Worm (Caenorhabditis elegans) whole organism, L3 larva: ENCODE results near the gene enu-3.5.

Experiments used
- R02D3.7 ChIP-seq: fragments of 150-350 bp; optimal IDR thresholded peaks from 2 replicates; lab custom pipeline; 2014; ENCODE audit warnings: missing biosample characterization, missing genetic modification characterization
- aly-2 ChIP-seq: fragments of 150-350 bp; optimal IDR thresholded peaks from 2 replicates; lab custom pipeline; 2014; ENCODE audit warnings: missing biosample characterization, missing genetic modification characterization
- ama-1 ChIP-seq: fragments of 150-350 bp; optimal IDR thresholded peaks from 2 replicates; lab custom pipeline; 2018
- ceh-16 ChIP-seq: sonication (generic microtip); optimal IDR thresholded peaks from 2 replicates; lab custom pipeline; 2017; ENCODE audit warnings: missing biosample characterization, missing genetic modification characterization
- ceh-28 ChIP-seq: fragments of 150-350 bp; optimal IDR thresholded peaks from 2 replicates; lab custom pipeline; 2014; ENCODE audit warnings: missing biosample characterization, missing genetic modification reagents, missing genetic modification characterization
- ceh-9 ChIP-seq: sonication (generic microtip); optimal IDR thresholded peaks from 2 replicates; lab custom pipeline; 2018; ENCODE audit warnings: missing biosample characterization, missing genetic modification characterization
- egl-27 ChIP-seq: sonication (generic microtip); optimal IDR thresholded peaks from 4 replicates; lab custom pipeline; 2017; ENCODE audit warnings: missing biosample characterization, missing genetic modification reagents, missing genetic modification characterization
- egl-5 ChIP-seq: fragments of 150-350 bp; optimal IDR thresholded peaks from 2 replicates; lab custom pipeline; 2017; ENCODE audit warnings: missing biosample characterization, missing genetic modification reagents, missing genetic modification characterization, inconsistent platforms
- elt-1 ChIP-seq: fragments of 150-350 bp; optimal IDR thresholded peaks from 2 replicates; lab custom pipeline; 2014; ENCODE audit warnings: missing biosample characterization, missing genetic modification characterization
- elt-2 ChIP-seq: sonication (generic microtip); optimal IDR thresholded peaks from 2 replicates; lab custom pipeline; 2016; ENCODE audit warnings: missing genetic modification reagents, mild to moderate bottlenecking, missing genetic modification characterization, missing compliant biosample characterization
- fkh-10 ChIP-seq: sonication (generic microtip); optimal IDR thresholded peaks from 2 replicates; lab custom pipeline; 2017; ENCODE audit warnings: missing biosample characterization, missing genetic modification reagents, missing genetic modification characterization
- fkh-2 ChIP-seq: fragments of 150-350 bp; optimal IDR thresholded peaks from 2 replicates; lab custom pipeline; 2014; ENCODE audit warnings: missing biosample characterization, missing genetic modification reagents, missing genetic modification characterization
- fos-1 ChIP-seq: fragments of 150-350 bp; optimal IDR thresholded peaks from 2 replicates; lab custom pipeline; 2014; ENCODE audit warnings: missing biosample characterization, missing genetic modification characterization
- hmg-11 ChIP-seq: sonication (generic microtip); optimal IDR thresholded peaks from 2 replicates; lab custom pipeline; 2016; ENCODE audit warnings: missing genetic modification characterization, missing compliant biosample characterization
- jun-1 ChIP-seq: fragments of 150-350 bp; optimal IDR thresholded peaks from 2 replicates; lab custom pipeline; 2014; ENCODE audit warnings: missing biosample characterization, missing genetic modification reagents, missing genetic modification characterization
- lin-15B ChIP-seq: fragments of 150-350 bp; optimal IDR thresholded peaks from 2 replicates; lab custom pipeline; 2014; ENCODE audit warnings: missing biosample characterization, missing genetic modification characterization
- mdl-1 ChIP-seq: fragments of 150-350 bp; optimal IDR thresholded peaks from 2 replicates; lab custom pipeline; 2014; ENCODE audit warnings: missing biosample characterization, missing genetic modification characterization
- nfya-1 ChIP-seq: sonication (generic microtip); optimal IDR thresholded peaks from 2 replicates; lab custom pipeline; 2017; ENCODE audit warnings: missing genetic modification characterization, mild to moderate bottlenecking, missing compliant biosample characterization, antibody characterized with exemption, moderate library complexity; ENCODE audit not compliant: insufficient read depth
- nhr-11 ChIP-seq: fragments of 150-350 bp; optimal IDR thresholded peaks from 2 replicates; lab custom pipeline; 2014; ENCODE audit warnings: missing biosample characterization, missing genetic modification characterization
- nhr-12 ChIP-seq: fragments of 150-350 bp; optimal IDR thresholded peaks from 2 replicates; lab custom pipeline; 2014; ENCODE audit warnings: missing biosample characterization, missing genetic modification characterization
- nhr-23 ChIP-seq: fragments of 150-350 bp; optimal IDR thresholded peaks from 2 replicates; lab custom pipeline; 2014; ENCODE audit warnings: missing biosample characterization, missing genetic modification reagents, missing genetic modification characterization
- nhr-237 ChIP-seq: fragments of 150-350 bp; optimal IDR thresholded peaks from 2 replicates; lab custom pipeline; 2014; ENCODE audit warnings: missing biosample characterization, missing genetic modification characterization
- nhr-25 ChIP-seq: sonication (generic microtip); optimal IDR thresholded peaks from 2 replicates; lab custom pipeline; 2017; ENCODE audit warnings: missing biosample characterization, missing genetic modification characterization
- nhr-28 ChIP-seq: fragments of 150-350 bp; optimal IDR thresholded peaks from 2 replicates; lab custom pipeline; 2014; ENCODE audit warnings: missing biosample characterization, missing genetic modification characterization
- nhr-67 ChIP-seq: fragments of 150-350 bp; optimal IDR thresholded peaks from 2 replicates; lab custom pipeline; 2014; ENCODE audit warnings: missing biosample characterization, missing genetic modification characterization
- nhr-76 ChIP-seq: fragments of 150-350 bp; sonication (generic microtip); optimal IDR thresholded peaks from 5 replicates; lab custom pipeline; 2014; ENCODE audit warnings: missing biosample characterization, missing genetic modification characterization
- nhr-77 ChIP-seq: fragments of 150-350 bp; optimal IDR thresholded peaks from 2 replicates; lab custom pipeline; 2014; ENCODE audit warnings: missing biosample characterization, missing genetic modification characterization
- pha-4 ChIP-seq: fragments of 150-350 bp; optimal IDR thresholded peaks from 2 replicates; lab custom pipeline; 2014; ENCODE audit warnings: missing biosample characterization, missing genetic modification reagents, missing genetic modification characterization
- sea-2 ChIP-seq: fragments of 150-350 bp; sonication (generic microtip); optimal IDR thresholded peaks from 4 replicates; lab custom pipeline; 2014; ENCODE audit warnings: missing biosample characterization, missing genetic modification reagents, missing genetic modification characterization
- snpc-4 ChIP-seq: fragments of 150-350 bp; optimal IDR thresholded peaks from 2 replicates; lab custom pipeline; 2014; ENCODE audit warnings: missing biosample characterization, missing genetic modification characterization
- tbx-2 ChIP-seq: sonication (generic microtip); optimal IDR thresholded peaks from 2 replicates; lab custom pipeline; 2016; ENCODE audit warnings: mild to moderate bottlenecking, missing genetic modification characterization, missing compliant biosample characterization
- unc-39 ChIP-seq: sonication (generic microtip); optimal IDR thresholded peaks from 4 replicates; lab custom pipeline; 2017; ENCODE audit warnings: missing biosample characterization, missing genetic modification characterization
- unc-62 ChIP-seq: fragments of 150-350 bp; sonication (generic microtip); optimal IDR thresholded peaks from 4 replicates; lab custom pipeline; 2014; ENCODE audit warnings: missing biosample characterization, missing genetic modification reagents, missing genetic modification characterization
- zag-1 ChIP-seq: fragments of 150-350 bp; optimal IDR thresholded peaks from 2 replicates; lab custom pipeline; 2014; ENCODE audit warnings: missing biosample characterization, missing genetic modification characterization
- ztf-4 ChIP-seq: fragments of 150-350 bp; optimal IDR thresholded peaks from 2 replicates; lab custom pipeline; 2014; ENCODE audit warnings: missing biosample characterization, missing genetic modification characterization

enu-3.5 gene

ce11 chrIII:12874606-12875066 lies 3.4 kb upstream of the enu-3.5 start, which contains the start of the genes mrg-1 and spcs-2 (continued):
- TF ChIP-seq nhr-67 (tag; lab: Kevin White, UChicago) (peak; percentile 16), fos-1 (peak; percentile 39), unc-39 (tag; lab: Kevin White, UChicago) (no peak), zag-1 (tag; lab: Kevin White, UChicago) (peak; percentile 11), ztf-4 (tag; lab: Kevin White, UChicago) (no peak), tbx-2 (tag; lab: Kevin White, UChicago) (peak; percentile 77), pha-4 (tag; lab: Kevin White, UChicago) (peak; percentile 91), ceh-28 (tag; lab: Kevin White, UChicago) (peak; percentile 93), nhr-77 (tag; lab: Kevin White, UChicago) (peak; percentile 14), egl-27 (tag; lab: Kevin White, UChicago) (peak; percentile 73), nhr-23 (tag; lab: Kevin White, UChicago) (peak; percentile 90), ama-1 (lab: Kevin White, UChicago) (no peak), aly-2 (tag; lab: Kevin White, UChicago) (no peak), sea-2 (GFP tag; lab: Kevin White, UChicago) (peak; percentile 28), elt-1 (peak; percentile 40)

DNA sequence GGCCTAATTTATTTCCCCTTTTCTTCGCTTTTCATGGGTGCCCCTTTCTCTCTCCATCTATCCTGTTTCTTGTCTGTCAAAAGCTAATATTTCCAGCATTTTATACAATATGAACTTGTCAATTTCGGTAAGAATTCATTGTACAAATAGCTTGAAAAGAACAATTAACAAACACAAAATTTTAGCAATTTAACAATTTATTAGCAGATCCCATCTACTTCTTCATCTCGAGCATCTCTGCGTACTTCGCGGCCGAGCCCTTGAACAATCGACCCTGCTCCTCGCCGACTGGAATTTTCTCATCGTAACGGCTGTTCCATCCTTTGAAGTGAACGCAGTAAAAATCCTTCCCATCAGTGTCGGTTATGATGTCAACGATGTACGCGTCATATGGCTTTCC lies 2.3 kb upstream of the enu-3.5 start:
- TF ChIP-seq unc-39 (tag; lab: Kevin White, UChicago) (no peak), ceh-16 (tag; lab: Kevin White, UChicago) (no peak), ztf-4 (tag; lab: Kevin White, UChicago) (no peak), nhr-11 (no peak), jun-1 (tag; lab: Kevin White, UChicago) (no peak), elt-2 (tag; lab: Kevin White, UChicago) (no peak), ama-1 (lab: Kevin White, UChicago) (no peak), fkh-2 (tag; lab: Kevin White, UChicago) (no peak), unc-62 (GFP tag; lab: Kevin White, UChicago) (no peak), egl-5 (no peak), nhr-12 (no peak), nhr-67 (tag; lab: Kevin White, UChicago) (no peak), nhr-76 (tag; lab: Kevin White, UChicago) (no peak)

ce11 chrIII:12880704-12881103 lies 2.7 kb downstream of the enu-3.5 start:
- TF ChIP-seq zag-1 (tag; lab: Kevin White, UChicago) (no peak), nhr-11 (no peak), hmg-11 (no peak), R02D3.7 (tag; lab: Kevin White, UChicago) (no peak), fkh-2 (tag; lab: Kevin White, UChicago) (no peak), snpc-4 (tag; lab: Kevin White, UChicago) (no peak), tbx-2 (tag; lab: Kevin White, UChicago) (no peak), aly-2 (tag; lab: Kevin White, UChicago) (no peak), ceh-9 (no peak), nfya-1 (tag; lab: Kevin White, UChicago) (no peak), ceh-16 (tag; lab: Kevin White, UChicago) (no peak), nhr-28 (tag; lab: Kevin White, UChicago) (no peak), fkh-10 (GFP tag; lab: Kevin White, UChicago) (no peak), egl-5 (no peak)

DNA sequence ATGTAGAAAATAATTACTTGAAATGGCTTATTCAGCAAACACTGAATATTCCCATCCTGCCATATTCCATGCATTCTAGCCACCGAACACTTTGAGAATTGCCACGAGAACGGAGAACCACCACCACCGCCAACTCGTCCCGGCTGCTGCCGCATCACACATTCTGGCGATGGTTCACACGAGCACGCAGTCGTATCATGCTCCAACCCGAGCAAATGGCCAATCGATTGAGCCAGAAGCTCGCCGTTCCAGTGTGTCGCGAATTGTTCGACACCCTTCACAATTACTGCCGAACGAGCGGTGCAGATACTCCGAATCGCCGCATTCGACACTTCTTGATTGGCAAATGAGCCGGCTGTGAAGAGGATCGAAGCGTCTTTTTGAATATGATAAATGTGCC lies 7.2 kb downstream of the enu-3.5 start:
- TF ChIP-seq nhr-12 (no peak), ztf-4 (tag; lab: Kevin White, UChicago) (no peak), fkh-2 (tag; lab: Kevin White, UChicago) (no peak), R02D3.7 (tag; lab: Kevin White, UChicago) (no peak), mdl-1 (tag; lab: Kevin White, UChicago) (no peak), nhr-23 (tag; lab: Kevin White, UChicago) (no peak), hmg-11 (no peak), elt-2 (tag; lab: Kevin White, UChicago) (no peak), lin-15B (no peak), ceh-16 (tag; lab: Kevin White, UChicago) (no peak), nhr-67 (tag; lab: Kevin White, UChicago) (no peak), fos-1 (no peak), tbx-2 (tag; lab: Kevin White, UChicago) (no peak), nhr-25 (no peak), nhr-237 (no peak)
- TF ChIP-seq, all 47 proteins: peak for 0
